Worm (Caenorhabditis elegans): ENCODE data around the gene sorf-2.
A peak's percentile ranks its signal among the peaks of the same experiment; 100 is the strongest.

sorf-2 gene

ce11 chrIII:5305725-5306124 lies 20.7 kb upstream of the sorf-2 start (continued):
- TF ChIP-seq egl-44 (GFP tag; IDR thresholded peaks at IDR 0.05) = peak; percentile 87; the same call in 1 of the 2 replicates
- peak; percentile 91 for TF ChIP-seq ceh-79 (tag; optimal IDR thresholded peaks at IDR 0.05)
- TF ChIP-seq hlh-12 (tag; optimal IDR thresholded peaks at IDR 0.05) = peak; percentile 61
- TF ChIP-seq let-607 (tag; optimal IDR thresholded peaks at IDR 0.05) = peak in 1 of 2 experiments; percentile 58
- TF ChIP-seq F37B4.10 (GFP tag; IDR thresholded peaks at IDR 0.05) = peak; percentile 88; the same call in 1 of the 2 replicates
- TF ChIP-seq mxl-1 (tag; optimal IDR thresholded peaks at IDR 0.05) = peak; percentile 92
- TF ChIP-seq ceh-91 (GFP tag; IDR thresholded peaks at IDR 0.05) = peak; percentile 48; the same call in 1 of the 2 replicates
- no peak; the same call in 1 of the 2 replicates for TF ChIP-seq mcd-1 (GFP tag; IDR thresholded peaks at IDR 0.05)
- peak; percentile 46; the same call in 1 of the 2 replicates for TF ChIP-seq hmg-20 (GFP tag; IDR thresholded peaks at IDR 0.05)
- no peak for TF ChIP-seq nfya-1 (tag; optimal IDR thresholded peaks at IDR 0.05; ENCODE audit: borderline replicate concordance, insufficient read depth)
- peak; percentile 86 for TF ChIP-seq pbrm-1 (GFP tag; IDR thresholded peaks at IDR 0.05)
- TF ChIP-seq nhr-80 (tag; optimal IDR thresholded peaks at IDR 0.05) = peak; percentile 30
- no peak for TF ChIP-seq lsy-27 (tag; optimal IDR thresholded peaks at IDR 0.05; ENCODE audit: borderline replicate concordance, insufficient read depth)
- TF ChIP-seq ztf-28 (GFP tag; IDR thresholded peaks at IDR 0.05) = peak; percentile 83; the same call in 1 of the 2 replicates
- TF ChIP-seq C17E4.6 (GFP tag; IDR thresholded peaks at IDR 0.05) = no peak; the same call in 1 of the 2 replicates
- no peak for TF ChIP-seq sdz-38 (tag; optimal IDR thresholded peaks at IDR 0.05)
- peak; percentile 83 for TF ChIP-seq madf-3 (GFP tag; IDR thresholded peaks at IDR 0.05)
- TF ChIP-seq dpl-1 (GFP tag; optimal IDR thresholded peaks at IDR 0.05) = peak; percentile 23
- peak; percentile 95 for TF ChIP-seq B0261.1 (tag; optimal IDR thresholded peaks at IDR 0.05)
- TF ChIP-seq B0019.2 (GFP tag; conservative IDR thresholded peaks at IDR 0.05) = 0 out of 2 replicates have a peak, but pooled peaks have one; percentile 27
- TF ChIP-seq ztf-3 (GFP tag; optimal IDR thresholded peaks at IDR 0.05) = no peak
- TF ChIP-seq nhr-179 (tag; optimal IDR thresholded peaks at IDR 0.05) = peak; percentile 31
- peak; percentile 60; the same call in 1 of the 2 replicates for TF ChIP-seq egrh-3 (GFP tag; IDR thresholded peaks at IDR 0.05)
- no peak for TF ChIP-seq B0336.3 (GFP tag; IDR thresholded peaks at IDR 0.05)
- peak; percentile 80 for TF ChIP-seq snpc-3.4 (tag; optimal IDR thresholded peaks at IDR 0.05)
- no peak for TF ChIP-seq mes-4 (tag; optimal IDR thresholded peaks at IDR 0.05)
- peak; percentile 51 for TF ChIP-seq madf-10 (tag; optimal IDR thresholded peaks at IDR 0.05)
- TF ChIP-seq D2030.7 (GFP tag; IDR thresholded peaks at IDR 0.05) = peak; percentile 81
- TF ChIP-seq chd-7 (tag; optimal IDR thresholded peaks at IDR 0.05) = peak; percentile 74
- peak; percentile 91; the same call in 1 of the 2 replicates for TF ChIP-seq ceh-58 (GFP tag; IDR thresholded peaks at IDR 0.05)
- peak; percentile 52 for TF ChIP-seq snpc-4 (GFP tag; optimal IDR thresholded peaks at IDR 0.05)
- TF ChIP-seq snpc-4 (tag; optimal IDR thresholded peaks at IDR 0.05) = peak in 1 of 4 experiments; percentile 78
- TF ChIP-seq F52B5.7 (tag; optimal IDR thresholded peaks at IDR 0.05) = peak; percentile 83
- no peak for TF ChIP-seq B0035.1 (tag; optimal IDR thresholded peaks at IDR 0.05)
- TF ChIP-seq cebp-2 (GFP tag; IDR thresholded peaks at IDR 0.05) = 0 out of 2 replicates have a peak, but pooled peaks have one; percentile 58
- TF ChIP-seq F55B11.4 (tag; optimal IDR thresholded peaks at IDR 0.05; ENCODE audit: borderline replicate concordance, insufficient read depth) = no peak
- peak; percentile 99 for TF ChIP-seq ztf-25 (GFP tag; IDR thresholded peaks at IDR 0.05)
- TF ChIP-seq lag-1 (GFP tag; IDR thresholded peaks at IDR 0.05) = peak; percentile 64; the same call in 1 of the 2 replicates
- no peak; the same call in 1 of the 2 replicates for TF ChIP-seq hsf-1 (GFP tag; IDR thresholded peaks at IDR 0.05)
- peak; percentile 88 for TF ChIP-seq ztf-6 (GFP tag; IDR thresholded peaks at IDR 0.05)
- TF ChIP-seq tlf-1 (GFP tag; optimal IDR thresholded peaks at IDR 0.05) = peak; percentile 49
- TF ChIP-seq Y56A3A.18 (GFP tag; IDR thresholded peaks at IDR 0.05) = peak; percentile 85
- TF ChIP-seq ceh-100 (GFP tag; IDR thresholded peaks at IDR 0.05) = 0 out of 2 replicates have a peak, but pooled peaks have one; percentile 41
- TF ChIP-seq madf-6 (GFP tag; IDR thresholded peaks at IDR 0.05) = no peak; the same call in 1 of the 2 replicates
- TF ChIP-seq die-1 (tag; optimal IDR thresholded peaks at IDR 0.05) = peak; percentile 97
- TF ChIP-seq F22D6.2 (tag; optimal IDR thresholded peaks at IDR 0.05) = peak; percentile 25
- no peak for TF ChIP-seq ccch-3 (GFP tag; optimal IDR thresholded peaks at IDR 0.05)
- TF ChIP-seq aptf-3 (GFP tag; IDR thresholded peaks at IDR 0.05) = peak; percentile 83; the same call in 1 of the 2 replicates
